Fruit fly (Drosophila melanogaster) S2 (cell line): ENCODE measurements around the gene QIL1.

Experiments
- CG8478 ChIP-seq: fragments of >200 bp; optimal IDR thresholded peaks from 2 replicates; lab custom pipeline; 2018
- CTCF ChIP-seq, 2 experiments: fragments of >200 bp; optimal IDR thresholded peaks; 2 replicates each; lab custom pipeline; 2018

dm6 chr3L:17441602-17442001 lies 24.1 kb upstream of the QIL1 start:
- no peak for TF ChIP-seq CTCF (optimal IDR thresholded peaks at IDR 0.05; lab: Kevin White, UChicago)
- no peak for TF ChIP-seq CG8478 (lab: Kevin White, UChicago)
